Worm (Caenorhabditis elegans) whole organism, L3 larva: ENCODE measurements around the gene ddb-1.

Experiments used
- R02D3.7 ChIP-seq: fragments of 150-350 bp; optimal IDR thresholded peaks from 2 replicates; lab custom pipeline; 2014; ENCODE audit warnings: missing biosample characterization, missing genetic modification characterization
- egl-27 ChIP-seq: sonication (generic microtip); optimal IDR thresholded peaks from 4 replicates; lab custom pipeline; 2017; ENCODE audit warnings: missing biosample characterization, missing genetic modification reagents, missing genetic modification characterization
- lin-15B ChIP-seq: fragments of 150-350 bp; optimal IDR thresholded peaks from 2 replicates; lab custom pipeline; 2014; ENCODE audit warnings: missing biosample characterization, missing genetic modification characterization
- lin-39 ChIP-seq: fragments of 150-350 bp; optimal IDR thresholded peaks from 2 replicates; lab custom pipeline; 2018; ENCODE audit warnings: missing biosample characterization, missing genetic modification reagents, missing genetic modification characterization
- mdl-1 ChIP-seq: fragments of 150-350 bp; optimal IDR thresholded peaks from 2 replicates; lab custom pipeline; 2014; ENCODE audit warnings: missing biosample characterization, missing genetic modification characterization
- mml-1 ChIP-seq: fragments of 150-350 bp; sonication (generic microtip); optimal IDR thresholded peaks from 3 replicates; lab custom pipeline; 2014; ENCODE audit warnings: missing biosample characterization, missing genetic modification characterization
- nfya-1 ChIP-seq: sonication (generic microtip); optimal IDR thresholded peaks from 2 replicates; lab custom pipeline; 2017; ENCODE audit warnings: missing genetic modification characterization, mild to moderate bottlenecking, missing compliant biosample characterization, antibody characterized with exemption, moderate library complexity; ENCODE audit not compliant: insufficient read depth
- nhr-11 ChIP-seq: fragments of 150-350 bp; optimal IDR thresholded peaks from 2 replicates; lab custom pipeline; 2014; ENCODE audit warnings: missing biosample characterization, missing genetic modification characterization
- nhr-12 ChIP-seq: fragments of 150-350 bp; optimal IDR thresholded peaks from 2 replicates; lab custom pipeline; 2014; ENCODE audit warnings: missing biosample characterization, missing genetic modification characterization
- nhr-43 ChIP-seq: sonication (generic microtip); optimal IDR thresholded peaks from 2 replicates; lab custom pipeline; 2016; ENCODE audit warnings: mild to moderate bottlenecking, missing genetic modification characterization, missing compliant biosample characterization; ENCODE audit not compliant: poor library complexity, severe bottlenecking
- snpc-4 ChIP-seq: fragments of 150-350 bp; optimal IDR thresholded peaks from 2 replicates; lab custom pipeline; 2014; ENCODE audit warnings: missing biosample characterization, missing genetic modification characterization
- unc-39 ChIP-seq: sonication (generic microtip); optimal IDR thresholded peaks from 4 replicates; lab custom pipeline; 2017; ENCODE audit warnings: missing biosample characterization, missing genetic modification characterization

DNA sequence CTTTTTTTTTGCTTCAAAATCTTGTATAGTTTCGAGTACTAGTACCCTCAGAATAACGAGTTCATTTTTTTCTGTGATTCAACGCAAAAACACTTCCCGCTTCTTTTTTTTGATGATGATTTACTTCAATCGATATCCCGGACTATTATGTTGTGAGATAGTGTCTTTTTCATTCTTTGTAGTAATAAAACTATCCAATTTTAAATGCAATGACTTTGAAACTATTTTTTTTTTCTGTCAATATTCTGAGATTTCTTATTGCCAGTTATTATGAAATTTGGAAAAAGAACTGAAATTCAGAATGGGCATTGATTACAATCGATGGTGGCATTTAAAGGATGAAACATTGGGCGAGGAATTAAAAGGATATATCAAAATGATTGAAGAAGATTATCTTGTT is 15.4 kb downstream of the ddb-1 start, which contains the start of gene M18.3:
- no peak for TF ChIP-seq nhr-12 (tag; lab: Kevin White, UChicago)
- no peak for TF ChIP-seq lin-39 (tag; lab: Kevin White, UChicago)
- no peak for TF ChIP-seq unc-39 (tag; lab: Kevin White, UChicago)
- TF ChIP-seq mdl-1 (tag; lab: Kevin White, UChicago), result no peak
- TF ChIP-seq egl-27 (tag; lab: Kevin White, UChicago), result no peak
- no peak for TF ChIP-seq nhr-43 (tag; lab: Kevin White, UChicago)
- TF ChIP-seq R02D3.7, result no peak
- TF ChIP-seq lin-15B (tag; lab: Kevin White, UChicago), result no peak
- TF ChIP-seq nfya-1 (tag; lab: Kevin White, UChicago), result no peak
- no peak for TF ChIP-seq mml-1 (tag; lab: Kevin White, UChicago)
- no peak for TF ChIP-seq nhr-11 (tag; lab: Kevin White, UChicago)
- no peak for TF ChIP-seq snpc-4 (tag; lab: Kevin White, UChicago)
